ENCODE assay signal across 5 worm cellular contexts in the genomic region with DNA sequence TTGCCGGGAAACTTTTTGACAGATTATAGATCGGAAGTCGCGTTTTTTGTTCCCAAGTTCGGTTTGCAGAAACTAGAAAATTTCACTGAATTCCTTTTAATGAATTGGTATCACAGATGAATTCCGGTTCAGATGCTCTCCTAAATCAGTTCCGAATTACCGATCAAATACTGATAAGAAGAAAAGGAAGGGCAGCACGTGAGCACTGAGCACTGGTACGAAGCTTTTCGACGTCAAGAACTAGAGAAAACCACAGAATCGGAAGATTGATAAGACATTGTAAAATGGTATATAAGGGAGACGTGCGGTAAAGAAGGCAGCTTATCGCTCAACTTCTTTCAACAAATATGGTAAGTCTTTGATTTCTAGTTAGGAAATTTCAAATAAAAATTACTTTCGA.
TF ChIP-seq lines count a peak whose summit lies in the region.

Gene cpr-1, plus strand, starts transcription at position 319 of the 400 bp plus-strand sequence.

TF ChIP-seq in whole organism, L1 larva, 84 proteins besides CTCF, POLR2A, EP300 and RAD21:
- TF ChIP-seq pax-3 (tag; optimal IDR thresholded peaks at IDR 0.05; lab: Kevin White, UChicago) (peak; percentile 32), nhr-47 (tag; optimal IDR thresholded peaks at IDR 0.05; lab: Kevin White, UChicago) (no peak), nhr-237 (tag; optimal IDR thresholded peaks at IDR 0.05; lab: Kevin White, UChicago) (no peak), elt-2 (tag; optimal IDR thresholded peaks at IDR 0.05; lab: Kevin White, UChicago) (peak; percentile 98), dsc-1 (tag; optimal IDR thresholded peaks at IDR 0.05; lab: Kevin White, UChicago) (no peak), grh-1 (GFP tag; IDR thresholded peaks at IDR 0.05; lab: Robert Waterston, UW) (no peak), efl-1 (optimal IDR thresholded peaks at IDR 0.05; lab: Kevin White, UChicago) (no peak), efl-1 (GFP tag; optimal IDR thresholded peaks at IDR 0.05 in 1 of 2; lab: Kevin White, UChicago) (peak in 1 of 2 experiments; percentile 78), pqm-1 (tag; optimal IDR thresholded peaks at IDR 0.05; lab: Kevin White, UChicago) (peak; percentile 85), unc-130 (tag; optimal IDR thresholded peaks at IDR 0.05; lab: Kevin White, UChicago) (no peak), lin-35 (GFP tag; optimal IDR thresholded peaks at IDR 0.05; lab: Kevin White, UChicago) (peak in 1 of 2 experiments; percentile 41), jun-1 (tag; optimal IDR thresholded peaks at IDR 0.05; lab: Kevin White, UChicago) (peak; percentile 11), nhr-20 (tag; optimal IDR thresholded peaks at IDR 0.05; lab: Kevin White, UChicago) (peak; percentile 42), xbp-1 (tag; optimal IDR thresholded peaks at IDR 0.05; lab: Kevin White, UChicago) (no peak), nhr-71 (tag; optimal IDR thresholded peaks at IDR 0.05; lab: Kevin White, UChicago) (peak; percentile 17)

TF ChIP-seq in whole organism, L2 larva, 48 proteins besides CTCF, POLR2A, EP300 and RAD21:
- no peak for TF ChIP-seq mbf-1 (tag; optimal IDR thresholded peaks at IDR 0.05; lab: Kevin White, UChicago)
- TF ChIP-seq alr-1 (tag; optimal IDR thresholded peaks at IDR 0.05; lab: Kevin White, UChicago): no peak
- peak; percentile 51 for TF ChIP-seq F13H6.1 (tag; optimal IDR thresholded peaks at IDR 0.05; lab: Kevin White, UChicago)
- peak; percentile 37 for TF ChIP-seq fos-1 (tag; optimal IDR thresholded peaks at IDR 0.05; lab: Kevin White, UChicago)
- peak; percentile 54 for TF ChIP-seq crh-2 (tag; optimal IDR thresholded peaks at IDR 0.05; lab: Kevin White, UChicago)
- TF ChIP-seq sma-9 (GFP tag; optimal IDR thresholded peaks at IDR 0.05; lab: Kevin White, UChicago): peak; percentile 69
- no peak for TF ChIP-seq sma-9 (tag; optimal IDR thresholded peaks at IDR 0.05; lab: Kevin White, UChicago)

TF ChIP-seq in whole organism, L3 larva, 47 proteins besides CTCF, POLR2A, EP300 and RAD21:
- no peak for TF ChIP-seq sea-2 (GFP tag; optimal IDR thresholded peaks at IDR 0.05; lab: Kevin White, UChicago)
- TF ChIP-seq elt-2 (tag; optimal IDR thresholded peaks at IDR 0.05; lab: Kevin White, UChicago): peak; percentile 99
- TF ChIP-seq ceh-28 (tag; optimal IDR thresholded peaks at IDR 0.05; lab: Kevin White, UChicago): no peak
- TF ChIP-seq pha-4 (tag; optimal IDR thresholded peaks at IDR 0.05; lab: Kevin White, UChicago): peak; percentile 21
- TF ChIP-seq jun-1 (tag; optimal IDR thresholded peaks at IDR 0.05; lab: Kevin White, UChicago): peak; percentile 71
- peak; percentile 86 for TF ChIP-seq pqm-1 (tag; optimal IDR thresholded peaks at IDR 0.05; lab: Kevin White, UChicago)

TF ChIP-seq in whole organism, L4 larva, 104 proteins besides CTCF, POLR2A, EP300 and RAD21 (continues in another document):
- TF ChIP-seq egl-27 (tag; optimal IDR thresholded peaks at IDR 0.05; lab: Kevin White, UChicago) (no peak), nhr-28 (tag; optimal IDR thresholded peaks at IDR 0.05; lab: Kevin White, UChicago) (peak; percentile 69), daf-12 (tag; optimal IDR thresholded peaks at IDR 0.05; lab: Kevin White, UChicago) (no peak), ztf-11 (tag; optimal IDR thresholded peaks at IDR 0.05; lab: Kevin White, UChicago) (no peak), duxl-1 (tag; optimal IDR thresholded peaks at IDR 0.05; lab: Kevin White, UChicago; ENCODE audit: poor library complexity) (no peak), ama-1 (optimal IDR thresholded peaks at IDR 0.05; lab: Kevin White, UChicago) (no peak), unc-62 (GFP tag; optimal IDR thresholded peaks at IDR 0.05 in 1 of 2; lab: Kevin White, UChicago) (peak in 1 of 2 experiments; percentile 75), unc-62 (tag; optimal IDR thresholded peaks at IDR 0.05; lab: Kevin White, UChicago) (no peak), daf-16 (GFP tag; optimal IDR thresholded peaks at IDR 0.05; lab: Kevin White, UChicago) (no peak), daf-16 (tag; optimal IDR thresholded peaks at IDR 0.05; lab: Kevin White, UChicago) (peak; percentile 42), snpc-4 (tag; optimal IDR thresholded peaks at IDR 0.05; lab: Kevin White, UChicago) (no peak), hlh-30 (tag; optimal IDR thresholded peaks at IDR 0.05; lab: Kevin White, UChicago; ENCODE audit: insufficient read depth) (peak; percentile 12), lin-1 (GFP tag; IDR thresholded peaks at IDR 0.05; lab: Robert Waterston, UW) (peak; percentile 80), T26A8.4 (GFP tag; IDR thresholded peaks at IDR 0.05; lab: Robert Waterston, UW) (no peak), mep-1 (tag; optimal IDR thresholded peaks at IDR 0.05; lab: Kevin White, UChicago) (no peak), ceh-44 (GFP tag; IDR thresholded peaks at IDR 0.05; lab: Robert Waterston, UW) (no peak), spr-1 (tag; optimal IDR thresholded peaks at IDR 0.05; lab: Kevin White, UChicago) (no peak), dmd-6 (GFP tag; IDR thresholded peaks at IDR 0.05; lab: Robert Waterston, UW) (peak; percentile 92), egl-43 (GFP tag; IDR thresholded peaks at IDR 0.05; lab: Robert Waterston, UW) (no peak), Y48G9A.11 (GFP tag; IDR thresholded peaks at IDR 0.05; lab: Robert Waterston, UW) (no peak), zfp-3 (GFP tag; conservative IDR thresholded peaks at IDR 0.05; lab: Robert Waterston, UW) (no peak), F10B5.3 (tag; optimal IDR thresholded peaks at IDR 0.05; lab: Kevin White, UChicago) (no peak), T20F7.1 (GFP tag; optimal IDR thresholded peaks at IDR 0.05; lab: Kevin White, UChicago) (peak; percentile 22), D1046.2 (GFP tag; IDR thresholded peaks at IDR 0.05; lab: Robert Waterston, UW) (no peak), mes-2 (tag; optimal IDR thresholded peaks at IDR 0.05; lab: Kevin White, UChicago; ENCODE audit: poor library complexity, severe bottlenecking) (no peak), nhr-77 (tag; optimal IDR thresholded peaks at IDR 0.05; lab: Kevin White, UChicago) (peak; percentile 25), F44E2.7 (GFP tag; IDR thresholded peaks at IDR 0.05; lab: Robert Waterston, UW) (no peak), zip-11 (GFP tag; IDR thresholded peaks at IDR 0.05; lab: Robert Waterston, UW) (no peak), dve-1 (tag; optimal IDR thresholded peaks at IDR 0.05; lab: Kevin White, UChicago; ENCODE audit: insufficient read depth) (peak; percentile 65), gei-8 (GFP tag; optimal IDR thresholded peaks at IDR 0.05; lab: Kevin White, UChicago) (no peak), lin-39 (tag; optimal IDR thresholded peaks at IDR 0.05; lab: Kevin White, UChicago) (no peak), mxl-2 (GFP tag; conservative IDR thresholded peaks at IDR 0.05; lab: Robert Waterston, UW) (no peak)

TF ChIP-seq in whole organism, young adult, 124 proteins besides CTCF, POLR2A, EP300 and RAD21:
- TF ChIP-seq C17E4.6 (GFP tag; IDR thresholded peaks at IDR 0.05; lab: Robert Waterston, UW): no peak
- no peak for TF ChIP-seq F57C9.4 (tag; optimal IDR thresholded peaks at IDR 0.05; lab: Kevin White, UChicago)
- TF ChIP-seq F49E8.2 (tag; optimal IDR thresholded peaks at IDR 0.05; lab: Kevin White, UChicago; ENCODE audit: insufficient read depth): no peak
- TF ChIP-seq F23B12.7 (tag; optimal IDR thresholded peaks at IDR 0.05; lab: Kevin White, UChicago; ENCODE audit: insufficient read depth): no peak
- no peak for TF ChIP-seq hmg-1.2 (GFP tag; IDR thresholded peaks at IDR 0.05; lab: Robert Waterston, UW)
- no peak for TF ChIP-seq cebp-1 (GFP tag; IDR thresholded peaks at IDR 0.05; lab: Robert Waterston, UW)
- TF ChIP-seq cebp-1 (tag; optimal IDR thresholded peaks at IDR 0.05; lab: Kevin White, UChicago): no peak
- TF ChIP-seq athp-1 (tag; optimal IDR thresholded peaks at IDR 0.05; lab: Kevin White, UChicago): no peak
- no peak for TF ChIP-seq madf-3 (GFP tag; IDR thresholded peaks at IDR 0.05; lab: Robert Waterston, UW)
- TF ChIP-seq ztf-22 (GFP tag; optimal IDR thresholded peaks at IDR 0.05; lab: Kevin White, UChicago): peak; percentile 59
- no peak for TF ChIP-seq mxl-1 (tag; optimal IDR thresholded peaks at IDR 0.05; lab: Kevin White, UChicago)
- no peak for TF ChIP-seq dox-1 (GFP tag; IDR thresholded peaks at IDR 0.05; lab: Robert Waterston, UW)
- TF ChIP-seq tlf-1 (GFP tag; optimal IDR thresholded peaks at IDR 0.05; lab: Kevin White, UChicago): no peak
- TF ChIP-seq ets-4 (GFP tag; optimal IDR thresholded peaks at IDR 0.05; lab: Kevin White, UChicago): peak; percentile 87
- no peak for TF ChIP-seq ceh-40 (GFP tag; IDR thresholded peaks at IDR 0.05; lab: Robert Waterston, UW)
- TF ChIP-seq sdz-38 (tag; optimal IDR thresholded peaks at IDR 0.05; lab: Kevin White, UChicago): no peak
- TF ChIP-seq lag-1 (GFP tag; IDR thresholded peaks at IDR 0.05; lab: Robert Waterston, UW): no peak
- TF ChIP-seq zfh-2 (GFP tag; conservative IDR thresholded peaks at IDR 0.05; lab: Robert Waterston, UW): no peak
- no peak for TF ChIP-seq Y67H2A.10 (GFP tag; conservative IDR thresholded peaks at IDR 0.05; lab: Robert Waterston, UW)
- no peak for TF ChIP-seq tbx-9 (tag; optimal IDR thresholded peaks at IDR 0.05; lab: Kevin White, UChicago; ENCODE audit: borderline replicate concordance)
- TF ChIP-seq nhr-80 (tag; optimal IDR thresholded peaks at IDR 0.05; lab: Kevin White, UChicago): peak; percentile 93
- TF ChIP-seq snpc-4 (GFP tag; optimal IDR thresholded peaks at IDR 0.05; lab: Kevin White, UChicago): no peak
- peak in 1 of 4 experiments; percentile 25 for TF ChIP-seq snpc-4 (tag; optimal IDR thresholded peaks at IDR 0.05; lab: Kevin White, UChicago)
- TF ChIP-seq atf-7 (tag; optimal IDR thresholded peaks at IDR 0.05; lab: Kevin White, UChicago): no peak
- TF ChIP-seq attf-6 (GFP tag; IDR thresholded peaks at IDR 0.05; lab: Robert Waterston, UW): no peak
